Worm (Caenorhabditis elegans) whole organism, L4 larva: Measurements from ENCODE around the gene letm-1.

ENCODE experiments used
- F10B5.3 ChIP-seq: sonication (generic microtip); optimal IDR thresholded peaks from 2 replicates; lab custom pipeline; 2016; ENCODE audit warnings: mild to moderate bottlenecking, missing genetic modification characterization, missing compliant biosample characterization
- F26F4.8 ChIP-seq: fragments of 200-800 bp; sonication (Bioruptor generic); conservative IDR thresholded peaks from 2 replicates; pipeline ENCODE4 v1.3.6; 2022; ENCODE audit warnings: missing genetic modification characterization, missing compliant biosample characterization
- F49E8.2 ChIP-seq: sonication (generic microtip); optimal IDR thresholded peaks from 2 replicates; lab custom pipeline; 2016; ENCODE audit warnings: missing compliant biosample characterization, mild to moderate bottlenecking, missing genetic modification characterization, borderline replicate concordance
- T20F7.1 ChIP-seq: fragments of 200-800 bp; sonication (Bioruptor generic); optimal IDR thresholded peaks from 2 replicates; lab custom pipeline; 2018; ENCODE audit warnings: mild to moderate bottlenecking, missing genetic modification characterization, missing compliant biosample characterization
- T26A8.4 ChIP-seq: fragments of 200-800 bp; sonication (Bioruptor generic); IDR thresholded peaks from 2 replicates; pipeline ENCODE4 v1.3.6; 2022; ENCODE audit warnings: missing genetic modification characterization, missing compliant biosample characterization
- Y105C5A.15 ChIP-seq: fragments of 200-800 bp; sonication (Bioruptor generic); IDR thresholded peaks from 2 replicates; pipeline ENCODE4 v1.3.6; 2022; ENCODE audit warnings: missing genetic modification characterization, missing compliant biosample characterization
- Y48G9A.11 ChIP-seq: fragments of 200-800 bp; sonication (Bioruptor generic); IDR thresholded peaks from 2 replicates; pipeline ENCODE4 v1.3.6; 2022; ENCODE audit warnings: missing genetic modification reagents, missing genetic modification characterization, missing compliant biosample characterization
- Y5F2A.4 ChIP-seq: fragments of 200-800 bp; sonication (Bioruptor generic); optimal IDR thresholded peaks from 2 replicates; lab custom pipeline; 2018; ENCODE audit warnings: mild to moderate bottlenecking, missing genetic modification characterization, missing compliant biosample characterization
- ZK546.5 ChIP-seq, 2 experiments: sonication (generic microtip); optimal IDR thresholded peaks; 2 replicates each; lab custom pipeline; 2017; ENCODE audit warnings: missing biosample characterization in 2 of 2, missing genetic modification characterization in 2 of 2
- aly-2 ChIP-seq: sonication (generic microtip); optimal IDR thresholded peaks from 2 replicates; lab custom pipeline; 2018; ENCODE audit warnings: missing biosample characterization, missing genetic modification characterization
- attf-4 ChIP-seq: sonication (generic microtip); optimal IDR thresholded peaks from 3 replicates; lab custom pipeline; 2017; ENCODE audit warnings: missing biosample characterization, missing genetic modification characterization
- ceh-28 ChIP-seq: fragments of 150-350 bp; optimal IDR thresholded peaks from 2 replicates; lab custom pipeline; 2014; ENCODE audit warnings: missing biosample characterization, missing genetic modification reagents, missing genetic modification characterization
- ceh-32 ChIP-seq: sonication (generic microtip); optimal IDR thresholded peaks from 2 replicates; lab custom pipeline; 2016; ENCODE audit warnings: mild to moderate bottlenecking, missing genetic modification characterization, missing compliant biosample characterization; ENCODE audit not compliant: poor library complexity
- ces-1 ChIP-seq: fragments of 150-350 bp; sonication (generic microtip); optimal IDR thresholded peaks from 4 replicates; lab custom pipeline; 2014; ENCODE audit warnings: missing biosample characterization, missing genetic modification reagents, missing genetic modification characterization
- cey-2 ChIP-seq: sonication (generic microtip); optimal IDR thresholded peaks from 3 replicates; lab custom pipeline; 2017; ENCODE audit warnings: missing genetic modification characterization, mild to moderate bottlenecking, missing compliant biosample characterization, antibody characterized with exemption, borderline replicate concordance; ENCODE audit not compliant: insufficient read depth
- ctbp-1 ChIP-seq: fragments of 200-800 bp; sonication (Bioruptor generic); IDR thresholded peaks from 2 replicates; pipeline ENCODE4 v1.3.6; 2022; ENCODE audit warnings: missing genetic modification reagents, missing genetic modification characterization, missing compliant biosample characterization
- daf-12 ChIP-seq: fragments of 150-350 bp; optimal IDR thresholded peaks from 2 replicates; lab custom pipeline; 2014; ENCODE audit warnings: missing biosample characterization, missing genetic modification reagents, missing genetic modification characterization
- dmd-6 ChIP-seq: fragments of 200-800 bp; sonication (Bioruptor generic); IDR thresholded peaks from 2 replicates; pipeline ENCODE4 v1.3.6; 2022; ENCODE audit warnings: missing genetic modification reagents, missing genetic modification characterization, missing compliant biosample characterization
- dmd-9 ChIP-seq: fragments of 200-800 bp; sonication (Bioruptor generic); IDR thresholded peaks from 2 replicates; pipeline ENCODE4 v1.3.6; 2022; ENCODE audit warnings: missing genetic modification reagents, missing genetic modification characterization, missing compliant biosample characterization
- dve-1 ChIP-seq: sonication (generic microtip); optimal IDR thresholded peaks from 2 replicates; lab custom pipeline; 2017; ENCODE audit warnings: antibody characterized with exemption, mild to moderate bottlenecking, missing genetic modification characterization, missing compliant biosample characterization; ENCODE audit not compliant: insufficient read depth
- fos-1 ChIP-seq: fragments of 150-350 bp; optimal IDR thresholded peaks from 2 replicates; lab custom pipeline; 2014; ENCODE audit warnings: missing biosample characterization, missing genetic modification characterization
- hmg-1.1 ChIP-seq: fragments of 200-800 bp; sonication (Bioruptor generic); IDR thresholded peaks from 2 replicates; pipeline ENCODE4 v1.3.6; 2022; ENCODE audit warnings: missing genetic modification reagents, missing genetic modification characterization, missing compliant biosample characterization
- lim-7 ChIP-seq: fragments of 200-800 bp; sonication (Bioruptor generic); IDR thresholded peaks from 2 replicates; pipeline ENCODE4 v1.3.6; 2022; ENCODE audit warnings: missing genetic modification characterization, missing compliant biosample characterization
- lin-1 ChIP-seq: fragments of 200-800 bp; sonication (Bioruptor generic); IDR thresholded peaks from 2 replicates; pipeline ENCODE4 v1.3.6; 2022; ENCODE audit warnings: missing genetic modification reagents, missing genetic modification characterization, missing compliant biosample characterization
- lin-13 ChIP-seq: fragments of 150-350 bp; optimal IDR thresholded peaks from 2 replicates; lab custom pipeline; 2014; ENCODE audit warnings: missing biosample characterization, missing genetic modification reagents, missing genetic modification characterization
- lin-38 ChIP-seq: fragments of 200-800 bp; sonication (Bioruptor generic); IDR thresholded peaks from 2 replicates; pipeline ENCODE4 v1.3.6; 2022; ENCODE audit warnings: missing genetic modification reagents, missing genetic modification characterization, missing compliant biosample characterization
- lsy-2 ChIP-seq, 2 experiments: fragments of 150-350 bp in 1 of 2; sonication (generic microtip) in 1 of 2; optimal IDR thresholded peaks; 2 replicates each; lab custom pipeline; 2014 to 2017; ENCODE audit warnings: missing biosample characterization in 2 of 2, missing genetic modification characterization in 2 of 2
- madf-9 ChIP-seq: fragments of 200-800 bp; sonication (Bioruptor generic); conservative IDR thresholded peaks from 2 replicates; pipeline ENCODE4 v1.3.6; 2022; ENCODE audit warnings: missing genetic modification reagents, missing genetic modification characterization, missing compliant biosample characterization
- mdl-1 ChIP-seq, 2 experiments: fragments of 150-350 bp in 1 of 2; sonication (generic microtip) in 1 of 2; optimal IDR thresholded peaks; 2 replicates each; lab custom pipeline; 2014 to 2017; ENCODE audit warnings: missing biosample characterization in 2 of 2, missing genetic modification characterization in 2 of 2
- mxl-2 ChIP-seq: fragments of 200-800 bp; sonication (Bioruptor generic); conservative IDR thresholded peaks from 2 replicates; pipeline ENCODE4 v1.3.6; 2022; ENCODE audit warnings: missing genetic modification reagents, missing genetic modification characterization, missing compliant biosample characterization
- nhr-102 ChIP-seq: sonication (generic microtip); optimal IDR thresholded peaks from 2 replicates; lab custom pipeline; 2016; ENCODE audit warnings: mild to moderate bottlenecking, missing genetic modification characterization, moderate library complexity, missing compliant biosample characterization
- nhr-11 ChIP-seq: fragments of 150-350 bp; optimal IDR thresholded peaks from 2 replicates; lab custom pipeline; 2014; ENCODE audit warnings: missing biosample characterization, missing genetic modification characterization
- nhr-28 ChIP-seq: fragments of 150-350 bp; optimal IDR thresholded peaks from 2 replicates; lab custom pipeline; 2014; ENCODE audit warnings: missing biosample characterization, missing genetic modification characterization
- nhr-48 ChIP-seq: sonication (generic microtip); optimal IDR thresholded peaks from 2 replicates; lab custom pipeline; 2016; ENCODE audit warnings: mild to moderate bottlenecking, missing genetic modification characterization, missing compliant biosample characterization
- php-3 ChIP-seq: fragments of 200-800 bp; sonication (Bioruptor generic); IDR thresholded peaks from 2 replicates; pipeline ENCODE4 v1.3.6; 2022; ENCODE audit warnings: missing genetic modification reagents, missing genetic modification characterization, missing compliant biosample characterization
- skn-1 ChIP-seq: fragments of 150-350 bp; optimal IDR thresholded peaks from 2 replicates; lab custom pipeline; 2014; ENCODE audit warnings: missing biosample characterization, missing genetic modification characterization
- snpc-1.2 ChIP-seq: fragments of 200-800 bp; sonication (Bioruptor generic); IDR thresholded peaks from 2 replicates; pipeline ENCODE4 v1.3.6; 2022; ENCODE audit warnings: missing genetic modification reagents, missing genetic modification characterization, missing compliant biosample characterization
- snpc-4 ChIP-seq: fragments of 150-350 bp; optimal IDR thresholded peaks from 2 replicates; lab custom pipeline; 2014; ENCODE audit warnings: missing biosample characterization, missing genetic modification characterization
- spr-1 ChIP-seq: sonication (generic microtip); optimal IDR thresholded peaks from 2 replicates; lab custom pipeline; 2016; ENCODE audit warnings: mild to moderate bottlenecking, missing genetic modification characterization, missing compliant biosample characterization
- spr-3 ChIP-seq: fragments of 200-800 bp; sonication (Bioruptor generic); optimal IDR thresholded peaks from 2 replicates; lab custom pipeline; 2018; ENCODE audit warnings: mild to moderate bottlenecking, missing genetic modification characterization, missing compliant biosample characterization
- tag-97 ChIP-seq: fragments of 200-800 bp; sonication (Bioruptor generic); IDR thresholded peaks from 2 replicates; pipeline ENCODE4 v1.3.6; 2022; ENCODE audit warnings: missing genetic modification characterization, missing compliant biosample characterization
- tra-1 ChIP-seq: fragments of 200-800 bp; sonication (Bioruptor generic); IDR thresholded peaks from 2 replicates; pipeline ENCODE4 v1.3.6; 2022; ENCODE audit warnings: missing genetic modification reagents, missing genetic modification characterization, missing compliant biosample characterization
- vab-7 ChIP-seq: fragments of 200-800 bp; sonication (Bioruptor generic); IDR thresholded peaks from 2 replicates; pipeline ENCODE4 v1.3.6; 2022; ENCODE audit warnings: missing genetic modification reagents, missing genetic modification characterization, missing compliant biosample characterization
- zfp-3 ChIP-seq: fragments of 200-800 bp; sonication (Bioruptor generic); conservative IDR thresholded peaks from 2 replicates; pipeline ENCODE4 v1.3.6; 2022; ENCODE audit warnings: missing genetic modification reagents, missing genetic modification characterization, missing compliant biosample characterization
- ztf-7 ChIP-seq: fragments of 150-350 bp; optimal IDR thresholded peaks from 2 replicates; lab custom pipeline; 2014; ENCODE audit warnings: missing biosample characterization, missing genetic modification characterization

The letm-1 gene

ce11 chrV:13655202-13655764 lies 5.8 kb upstream of the letm-1 start (continued):
- TF ChIP-seq lin-38 (GFP tag; lab: Robert Waterston, UW) (peak; percentile 45), mxl-2 (no peak), spr-1 (tag; lab: Kevin White, UChicago) (no peak)

ce11 chrV:13656346-13657254 lies 4.5 kb upstream of the letm-1 start:
- TF ChIP-seq nhr-48, result peak; percentile 89
- TF ChIP-seq lin-1 (GFP tag; lab: Robert Waterston, UW), result peak; percentile 70
- peak; percentile 77 for TF ChIP-seq lin-13 (GFP tag; lab: Kevin White, UChicago)
- TF ChIP-seq fos-1 (tag; lab: Kevin White, UChicago), result no peak
- TF ChIP-seq Y5F2A.4 (GFP tag; lab: Kevin White, UChicago), result peak; percentile 10
- no peak for TF ChIP-seq snpc-1.2 (GFP tag; lab: Robert Waterston, UW)
- TF ChIP-seq cey-2 (tag; lab: Kevin White, UChicago), result peak; percentile 77
- TF ChIP-seq ztf-7 (tag; lab: Kevin White, UChicago), result no peak
- TF ChIP-seq T20F7.1, result peak; percentile 32
- TF ChIP-seq skn-1 (tag; lab: Kevin White, UChicago), result no peak
- TF ChIP-seq lsy-2 (tag; optimal IDR thresholded peaks at IDR 0.05; lab: Kevin White, UChicago), result peak; percentile 46 to 51
- TF ChIP-seq ceh-28 (tag; lab: Kevin White, UChicago), result no peak
- TF ChIP-seq spr-1 (tag; lab: Kevin White, UChicago), result peak; percentile 9
- TF ChIP-seq F26F4.8 (GFP tag; lab: Robert Waterston, UW), result 0 out of 2 replicates have a peak, but pooled peaks have one; percentile 6
- TF ChIP-seq Y48G9A.11 (GFP tag; lab: Robert Waterston, UW), result no peak
- TF ChIP-seq F10B5.3 (tag; lab: Kevin White, UChicago), result no peak
- no peak for TF ChIP-seq ZK546.5 (tag; optimal IDR thresholded peaks at IDR 0.05; lab: Kevin White, UChicago)
- no peak for TF ChIP-seq madf-9 (GFP tag; lab: Robert Waterston, UW)
- peak; percentile 29 for TF ChIP-seq spr-3
- TF ChIP-seq mdl-1 (tag; optimal IDR thresholded peaks at IDR 0.05; lab: Kevin White, UChicago), result peak; percentile 72 to 93
- TF ChIP-seq nhr-28 (tag; lab: Kevin White, UChicago), result peak; percentile 97
- no peak for TF ChIP-seq F49E8.2 (tag; lab: Kevin White, UChicago)
- TF ChIP-seq dmd-6 (GFP tag; lab: Robert Waterston, UW), result peak; percentile 86
- TF ChIP-seq vab-7 (GFP tag; lab: Robert Waterston, UW), result no peak
- 0 out of 2 replicates have a peak, but pooled peaks have one; percentile 24 for TF ChIP-seq hmg-1.1 (GFP tag; lab: Robert Waterston, UW)
- TF ChIP-seq aly-2 (tag; lab: Kevin White, UChicago), result no peak
- no peak for TF ChIP-seq ces-1 (GFP tag; lab: Kevin White, UChicago)
- TF ChIP-seq nhr-102, result peak; percentile 86
- peak; percentile 82 for TF ChIP-seq php-3 (GFP tag; lab: Robert Waterston, UW)
- no peak for TF ChIP-seq ctbp-1 (GFP tag; lab: Robert Waterston, UW)
- TF ChIP-seq lin-38 (GFP tag; lab: Robert Waterston, UW), result peak; percentile 6; the same call in 1 of the 2 replicates
- no peak for TF ChIP-seq snpc-4 (tag; lab: Kevin White, UChicago)
- peak; percentile 3 for TF ChIP-seq nhr-11
- 0 out of 2 replicates have a peak, but pooled peaks have one; percentile 35 for TF ChIP-seq lim-7
- peak; percentile 38; the same call in 1 of the 2 replicates for TF ChIP-seq T26A8.4 (GFP tag; lab: Robert Waterston, UW)
- peak; percentile 78; the same call in 1 of the 2 replicates for TF ChIP-seq tra-1 (GFP tag; lab: Robert Waterston, UW)
- no peak for TF ChIP-seq tag-97 (GFP tag; lab: Robert Waterston, UW)
- TF ChIP-seq dmd-9 (GFP tag; lab: Robert Waterston, UW), result no peak
- TF ChIP-seq Y105C5A.15 (GFP tag; lab: Robert Waterston, UW), result 0 out of 2 replicates have a peak, but pooled peaks have one; percentile 44
- 0 out of 2 replicates have a peak, but pooled peaks have one; percentile 7 for TF ChIP-seq mxl-2
- peak; percentile 34 for TF ChIP-seq attf-4 (tag; lab: Kevin White, UChicago)
- TF ChIP-seq ceh-32 (tag; lab: Kevin White, UChicago), result no peak
- TF ChIP-seq daf-12 (tag; lab: Kevin White, UChicago), result no peak
- peak; percentile 80 for TF ChIP-seq zfp-3 (GFP tag; lab: Robert Waterston, UW)
- peak; percentile 93 for TF ChIP-seq dve-1 (tag; lab: Kevin White, UChicago)
